Worm (Caenorhabditis elegans) whole organism, L4/young adult: ENCODE data around the gene ZK643.6.

ENCODE experiments used
- W03F9.2 ChIP-seq: fragments of 150-350 bp; optimal IDR thresholded peaks from 2 replicates; lab custom pipeline; 2014; ENCODE audit warnings: missing biosample characterization, missing genetic modification characterization
- dao-5 ChIP-seq: sonication (generic microtip); optimal IDR thresholded peaks from 2 replicates; lab custom pipeline; 2016; ENCODE audit warnings: missing genotype, missing genetic modification characterization, moderate library complexity, missing compliant biosample characterization
- him-1 ChIP-seq: sonication (generic microtip); optimal IDR thresholded peaks from 2 replicates; lab custom pipeline; 2016; ENCODE audit warnings: missing genotype, missing genetic modification reagents, missing genetic modification characterization, missing compliant biosample characterization

- TF ChIP-seq dao-5 (tag; lab: Kevin White, UChicago) (no peak), him-1 (peak; percentile 51), W03F9.2 (tag; lab: Kevin White, UChicago) (peak; percentile 55)
Observed at ce11 chrIII:8981847-8982479, 21.4 kb upstream of the ZK643.6 start, which contains the start of gene pde-2.
